Fruit fly (Drosophila melanogaster): ENCODE measurements around the gene Mp.

Mp gene

DNA sequence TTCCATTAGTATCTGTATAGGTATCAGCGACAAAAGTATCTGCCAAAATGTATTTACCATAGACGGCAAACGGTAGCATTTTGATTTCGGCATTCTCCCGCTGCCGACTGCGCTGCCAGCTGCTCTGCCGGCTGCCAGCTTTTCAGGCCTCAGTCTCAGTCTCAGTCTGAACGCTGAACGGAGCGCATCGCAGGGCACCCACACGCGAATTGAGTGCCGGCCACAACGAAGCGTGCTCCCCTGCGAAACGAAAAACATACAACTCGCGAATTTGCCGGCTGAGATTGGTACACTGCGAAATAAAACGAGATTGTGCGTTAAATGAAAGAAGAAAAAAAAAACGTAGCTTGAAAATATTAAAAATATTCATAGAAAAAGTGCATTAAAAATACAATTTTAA, at the start of gene Mp:
Gene Mp (plus strand): TSS at position 152 of the 400 bp plus-strand sequence.
- TF ChIP-seq sage (GFP tag; optimal IDR thresholded peaks at IDR 0.05) (no peak), lola (GFP tag; optimal IDR thresholded peaks at IDR 0.05) (no peak), ey (GFP tag; optimal IDR thresholded peaks at IDR 0.05) (no peak), Rel (GFP tag; optimal IDR thresholded peaks at IDR 0.05) (no peak), Rel (tag; optimal IDR thresholded peaks at IDR 0.05) (no peak), Myc (optimal IDR thresholded peaks at IDR 0.05) (no peak), CG9705 (GFP tag; optimal IDR thresholded peaks at IDR 0.05) (no peak), sv (GFP tag; optimal IDR thresholded peaks at IDR 0.05) (no peak), Hnf4 (GFP tag; optimal IDR thresholded peaks at IDR 0.05) (no peak), CG32264 (GFP tag; optimal IDR thresholded peaks at IDR 0.05) (no peak), usp (GFP tag; optimal IDR thresholded peaks at IDR 0.05) (no peak), foxo (GFP tag; optimal IDR thresholded peaks at IDR 0.05) (no peak), br (GFP tag; optimal IDR thresholded peaks at IDR 0.05) (no peak), Sp1 (GFP tag; optimal IDR thresholded peaks at IDR 0.05) (no peak), N (GFP tag; optimal IDR thresholded peaks at IDR 0.05) (no peak), OdsH (GFP tag; optimal IDR thresholded peaks at IDR 0.05) (no peak), Hr83 (GFP tag; optimal IDR thresholded peaks at IDR 0.05; ENCODE audit: poor library complexity, severe bottlenecking) (no peak), rgr (GFP tag; optimal IDR thresholded peaks at IDR 0.05) (no peak), CrebA (GFP tag; optimal IDR thresholded peaks at IDR 0.05; ENCODE audit: borderline replicate concordance) (no peak)

DNA sequence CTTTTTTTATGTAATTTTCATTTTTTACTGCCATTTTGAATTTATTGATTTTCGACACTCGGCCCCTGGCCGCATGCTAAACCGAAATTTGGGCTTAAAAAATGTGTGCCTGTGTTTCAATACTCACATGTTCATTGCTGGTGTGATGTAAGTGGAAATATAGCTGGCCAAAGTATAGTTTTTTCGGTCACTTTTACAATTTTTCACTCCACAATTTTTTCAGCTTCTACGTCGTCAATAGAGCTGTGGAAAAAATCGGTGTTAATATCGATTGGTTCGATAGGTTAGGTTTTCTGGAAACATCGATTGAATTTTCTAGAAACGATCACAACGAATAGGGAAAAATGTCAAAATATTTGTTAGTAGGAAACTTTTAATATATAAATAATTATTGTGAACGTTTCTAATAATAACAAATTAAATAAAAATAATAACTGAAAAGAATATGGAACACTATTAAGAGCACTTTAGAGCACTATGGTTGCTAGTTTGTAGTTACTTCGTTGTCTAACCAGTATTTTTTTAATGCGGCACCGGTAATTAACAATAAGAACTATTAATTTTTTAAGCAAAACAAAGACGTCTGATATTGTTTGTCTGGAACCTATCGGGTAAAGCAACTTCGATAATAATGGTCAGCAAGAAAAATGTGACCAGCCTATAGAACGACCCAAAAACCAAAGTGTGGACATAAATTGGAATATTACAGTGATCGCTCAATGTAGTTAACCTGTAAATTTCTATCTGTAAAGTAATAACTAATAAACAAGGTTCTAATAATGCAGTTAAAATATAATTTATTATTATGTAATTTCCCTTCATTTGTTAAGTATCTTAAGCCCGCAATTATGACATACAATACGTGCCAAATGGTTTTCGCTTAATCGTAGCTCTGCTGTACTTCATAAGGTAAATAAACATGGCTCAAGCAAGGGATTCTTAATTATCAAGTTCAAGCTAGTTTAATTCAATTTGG, 43.1 kb upstream of the Mp start, which contains the start of the genes CG10077 and CG9948:
Gene CG10077 (minus strand): TSS at position 651 of the 976 bp plus-strand sequence.
Gene CG9948 (plus strand): TSS at position 738 of the 976 bp plus-strand sequence.
- no peak for TF ChIP-seq Myc (optimal IDR thresholded peaks at IDR 0.05)
- peak; percentile 85 for TF ChIP-seq Hnf4 (GFP tag; optimal IDR thresholded peaks at IDR 0.05)
- TF ChIP-seq woc (GFP tag; optimal IDR thresholded peaks at IDR 0.05): peak; percentile 85
- TF ChIP-seq Sp1 (GFP tag; optimal IDR thresholded peaks at IDR 0.05): peak; percentile 91
- no peak for TF ChIP-seq tai (GFP tag; optimal IDR thresholded peaks at IDR 0.05)
- TF ChIP-seq foxo (GFP tag; optimal IDR thresholded peaks at IDR 0.05): peak in 1 of 2 experiments; percentile 93
- TF ChIP-seq Dif (GFP tag; optimal IDR thresholded peaks at IDR 0.05; ENCODE audit: partially characterized antibody): no peak
- no peak for TF ChIP-seq pan (optimal IDR thresholded peaks at IDR 0.05)
- TF ChIP-seq N (GFP tag; optimal IDR thresholded peaks at IDR 0.05): no peak
- TF ChIP-seq sage (GFP tag; optimal IDR thresholded peaks at IDR 0.05): peak; percentile 90
- TF ChIP-seq CG9705 (GFP tag; optimal IDR thresholded peaks at IDR 0.05): peak; percentile 88
- no peak for TF ChIP-seq dl (GFP tag; optimal IDR thresholded peaks at IDR 0.05; ENCODE audit: insufficient read depth in 1 of 2, partially characterized antibody in 2 of 2)
- no peak for TF ChIP-seq Hr83 (GFP tag; optimal IDR thresholded peaks at IDR 0.05; ENCODE audit: poor library complexity, severe bottlenecking)
- TF ChIP-seq dsf (GFP tag; optimal IDR thresholded peaks at IDR 0.05; ENCODE audit: borderline replicate concordance): peak; percentile 59
- peak; percentile 86 for TF ChIP-seq fru (GFP tag; optimal IDR thresholded peaks at IDR 0.05)
- TF ChIP-seq h (GFP tag; optimal IDR thresholded peaks at IDR 0.05): peak; percentile 90
- no peak for TF ChIP-seq Abd-B (GFP tag; optimal IDR thresholded peaks at IDR 0.05)
- TF ChIP-seq ey (GFP tag; optimal IDR thresholded peaks at IDR 0.05): peak; percentile 87
- peak; percentile 94 for TF ChIP-seq HLH106 (tag; optimal IDR thresholded peaks at IDR 0.05)
- peak; percentile 53 for TF ChIP-seq Jra (GFP tag; optimal IDR thresholded peaks at IDR 0.05)
- TF ChIP-seq CG32264 (GFP tag; optimal IDR thresholded peaks at IDR 0.05): peak; percentile 41
- TF ChIP-seq lola (GFP tag; optimal IDR thresholded peaks at IDR 0.05): no peak
- TF ChIP-seq Rel (GFP tag; optimal IDR thresholded peaks at IDR 0.05): no peak
- TF ChIP-seq Rel (tag; optimal IDR thresholded peaks at IDR 0.05): peak; percentile 76
- peak; percentile 82 for TF ChIP-seq br (GFP tag; optimal IDR thresholded peaks at IDR 0.05)
- TF ChIP-seq rgr (GFP tag; optimal IDR thresholded peaks at IDR 0.05): peak; percentile 92
- no peak for TF ChIP-seq CrebA (GFP tag; optimal IDR thresholded peaks at IDR 0.05; ENCODE audit: borderline replicate concordance)
- TF ChIP-seq jim (GFP tag; optimal IDR thresholded peaks at IDR 0.05): no peak
- peak; percentile 84 for TF ChIP-seq dmrt93B (GFP tag; optimal IDR thresholded peaks at IDR 0.05)
- TF ChIP-seq Vsx2 (GFP tag; optimal IDR thresholded peaks at IDR 0.05; ENCODE audit: partially characterized antibody): no peak
- peak; percentile 29 for TF ChIP-seq Mio (GFP tag; optimal IDR thresholded peaks at IDR 0.05)
- TF ChIP-seq Hr78 (GFP tag; optimal IDR thresholded peaks at IDR 0.05): no peak
- TF ChIP-seq brk (GFP tag; optimal IDR thresholded peaks at IDR 0.05): peak; percentile 90
- TF ChIP-seq psq (GFP tag; optimal IDR thresholded peaks at IDR 0.05): peak; percentile 83
- TF ChIP-seq OdsH (GFP tag; optimal IDR thresholded peaks at IDR 0.05): peak; percentile 89
- TF ChIP-seq sv (GFP tag; optimal IDR thresholded peaks at IDR 0.05): peak; percentile 80
- no peak for TF ChIP-seq usp (GFP tag; optimal IDR thresholded peaks at IDR 0.05)
- TF ChIP-seq Dfd (GFP tag; optimal IDR thresholded peaks at IDR 0.05): no peak
